Fruit fly (Drosophila melanogaster): ENCODE data around the gene VhaM9.7-a.

The VhaM9.7-a gene

dm6 chr3L:4269920-4270319 is 7.4 kb downstream of the VhaM9.7-a start (continued):
- TF ChIP-seq CG9437 (GFP tag; optimal IDR thresholded peaks at IDR 0.05), result peak; percentile 52
- TF ChIP-seq CG12769 (tag; optimal IDR thresholded peaks at IDR 0.05), result peak; percentile 28
- no peak for TF ChIP-seq pnt (GFP tag; optimal IDR thresholded peaks at IDR 0.05)
- no peak for TF ChIP-seq CG43689 (GFP tag; IDR thresholded peaks at IDR 0.05)
- TF ChIP-seq Atf3 (GFP tag; optimal IDR thresholded peaks at IDR 0.05), result no peak
- TF ChIP-seq CG6813 (GFP tag; optimal IDR thresholded peaks at IDR 0.05), result peak; percentile 65
- TF ChIP-seq Dref (GFP tag; IDR thresholded peaks at IDR 0.05), result no peak
- no peak for TF ChIP-seq Hsf (GFP tag; optimal IDR thresholded peaks at IDR 0.05)
- TF ChIP-seq CG10979 (tag; optimal IDR thresholded peaks at IDR 0.05), result peak; percentile 82
- TF ChIP-seq gem (tag; optimal IDR thresholded peaks at IDR 0.05), result peak; percentile 84
- TF ChIP-seq crc (GFP tag; optimal IDR thresholded peaks at IDR 0.05), result no peak
- no peak for TF ChIP-seq fru (optimal IDR thresholded peaks at IDR 0.05)
- TF ChIP-seq CG1529 (GFP tag; optimal IDR thresholded peaks at IDR 0.05), result peak; percentile 58
- peak; percentile 41 for TF ChIP-seq CG11723 (GFP tag; optimal IDR thresholded peaks at IDR 0.05)
- TF ChIP-seq CG18262 (tag; optimal IDR thresholded peaks at IDR 0.05), result peak; percentile 85
- TF ChIP-seq klu (GFP tag; IDR thresholded peaks at IDR 0.05), result no peak
- no peak for TF ChIP-seq ash1 (GFP tag; optimal IDR thresholded peaks at IDR 0.05)
- peak; percentile 60 for TF ChIP-seq ind (GFP tag; optimal IDR thresholded peaks at IDR 0.05)
- no peak for TF ChIP-seq HLH54F (GFP tag; optimal IDR thresholded peaks at IDR 0.05)
- peak; percentile 50 for TF ChIP-seq Dek (tag; optimal IDR thresholded peaks at IDR 0.05)
- TF ChIP-seq D19B (GFP tag; optimal IDR thresholded peaks at IDR 0.05), result no peak
- TF ChIP-seq CG34224 (GFP tag; IDR thresholded peaks at IDR 0.05; ENCODE audit: partially characterized antibody), result no peak
- TF ChIP-seq row (GFP tag; IDR thresholded peaks at IDR 0.05), result peak; percentile 71
- TF ChIP-seq CG8388 (GFP tag; optimal IDR thresholded peaks at IDR 0.05), result peak; percentile 69
- peak; percentile 20; the same call in 1 of the 2 replicates for TF ChIP-seq H2.0 (GFP tag; IDR thresholded peaks at IDR 0.05)
- peak; percentile 53 for TF ChIP-seq CG14441 (GFP tag; IDR thresholded peaks at IDR 0.05)
- peak; percentile 34; the same call in 1 of the 2 replicates for TF ChIP-seq CG10959 (GFP tag; IDR thresholded peaks at IDR 0.05)
- no peak for TF ChIP-seq D (optimal IDR thresholded peaks at IDR 0.05)
- peak; percentile 71 for TF ChIP-seq D (GFP tag; optimal IDR thresholded peaks at IDR 0.05)
- 0 out of 2 replicates have a peak, but pooled peaks have one; percentile 32 for TF ChIP-seq al (GFP tag; IDR thresholded peaks at IDR 0.05)
- no peak for TF ChIP-seq zf30C (GFP tag; optimal IDR thresholded peaks at IDR 0.05)
- no peak for TF ChIP-seq Bteb2 (GFP tag; optimal IDR thresholded peaks at IDR 0.05)
- no peak for TF ChIP-seq hb (GFP tag; IDR thresholded peaks at IDR 0.05; ENCODE audit: partially characterized antibody)
- no peak for TF ChIP-seq hbn (GFP tag; IDR thresholded peaks at IDR 0.05; ENCODE audit: partially characterized antibody)
- peak in 1 of 2 experiments; percentile 84 for TF ChIP-seq Hr51 (GFP tag; optimal IDR thresholded peaks at IDR 0.05)
- peak; percentile 72 for TF ChIP-seq gcm (GFP tag; optimal IDR thresholded peaks at IDR 0.05)
- TF ChIP-seq sim (GFP tag; IDR thresholded peaks at IDR 0.05), result 0 out of 2 replicates have a peak, but pooled peaks have one; percentile 35
- TF ChIP-seq usp (GFP tag; optimal IDR thresholded peaks at IDR 0.05), result no peak
- no peak for TF ChIP-seq Bgb (GFP tag; IDR thresholded peaks at IDR 0.05; ENCODE audit: partially characterized antibody)
- TF ChIP-seq CG2678 (tag; optimal IDR thresholded peaks at IDR 0.05), result peak; percentile 88
- TF ChIP-seq CG14667 (GFP tag; IDR thresholded peaks at IDR 0.05), result peak; percentile 35; the same call in 1 of the 2 replicates
- peak; percentile 17 for TF ChIP-seq CG2116 (GFP tag; optimal IDR thresholded peaks at IDR 0.05)
- TF ChIP-seq CG6689 (GFP tag; IDR thresholded peaks at IDR 0.05), result peak; percentile 77
- no peak for TF ChIP-seq kay (GFP tag; optimal IDR thresholded peaks at IDR 0.05)
- no peak for TF ChIP-seq CG1024 (GFP tag; IDR thresholded peaks at IDR 0.05)
- peak; percentile 61 for TF ChIP-seq CG6254 (GFP tag; optimal IDR thresholded peaks at IDR 0.05)
- peak; percentile 16 for TF ChIP-seq Fer2 (tag; optimal IDR thresholded peaks at IDR 0.05)
- peak; percentile 81 for TF ChIP-seq unpg (GFP tag; optimal IDR thresholded peaks at IDR 0.05)
- peak; percentile 8 for TF ChIP-seq CG7928 (GFP tag; optimal IDR thresholded peaks at IDR 0.05)
- TF ChIP-seq bab2 (GFP tag; optimal IDR thresholded peaks at IDR 0.05), result no peak
- peak in 1 of 3 experiments; percentile 77 for TF ChIP-seq lola (GFP tag; optimal IDR thresholded peaks at IDR 0.05)
